Worm (Caenorhabditis elegans) whole organism, L1 larva: ENCODE measurements around the gene egl-23.

ENCODE experiments used
- C04F5.9 ChIP-seq: sonication (generic microtip); optimal IDR thresholded peaks from 2 replicates; lab custom pipeline; 2016; ENCODE audit warnings: missing genetic modification characterization, missing compliant biosample characterization
- C34B4.2 ChIP-seq: sonication (generic microtip); optimal IDR thresholded peaks from 2 replicates; lab custom pipeline; 2017; ENCODE audit warnings: mild to moderate bottlenecking, missing genetic modification characterization, missing compliant biosample characterization
- F16B12.6 ChIP-seq: fragments of 150-350 bp; optimal IDR thresholded peaks from 2 replicates; lab custom pipeline; 2014; ENCODE audit warnings: missing biosample characterization, missing genetic modification characterization
- aly-2 ChIP-seq: fragments of 150-350 bp; optimal IDR thresholded peaks from 2 replicates; lab custom pipeline; 2014; ENCODE audit warnings: missing biosample characterization, missing genetic modification characterization
- ama-1 ChIP-seq: fragments of 150-350 bp; optimal IDR thresholded peaks from 2 replicates; lab custom pipeline; 2014
- blmp-1 ChIP-seq: fragments of 150-350 bp; optimal IDR thresholded peaks from 2 replicates; lab custom pipeline; 2014; ENCODE audit warnings: missing biosample characterization, missing genetic modification characterization
- ceh-88 ChIP-seq: fragments of 200-800 bp; sonication (Bioruptor generic); IDR thresholded peaks from 2 replicates; pipeline ENCODE4 v1.3.6; 2022; ENCODE audit warnings: missing genetic modification characterization, missing compliant biosample characterization
- ceh-90 ChIP-seq: sonication (generic microtip); optimal IDR thresholded peaks from 2 replicates; lab custom pipeline; 2016; ENCODE audit warnings: missing genetic modification characterization, missing compliant biosample characterization
- ces-1 ChIP-seq: fragments of 150-350 bp; optimal IDR thresholded peaks from 2 replicates; lab custom pipeline; 2014; ENCODE audit warnings: missing biosample characterization, missing genetic modification reagents, missing genetic modification characterization
- dsc-1 ChIP-seq: sonication (generic microtip); optimal IDR thresholded peaks from 2 replicates; lab custom pipeline; 2016; ENCODE audit warnings: mild to moderate bottlenecking, missing genetic modification characterization, missing compliant biosample characterization
- efl-1 ChIP-seq, 4 experiments: fragments of 150-350 bp; optimal IDR thresholded peaks in 3 of 4; peaks in 1 of 4; 1 replicate in 1 of 4; 2 replicates in 3 of 4; lab custom pipeline; 2014; ENCODE audit warnings: missing biosample characterization in 2 of 4, missing genetic modification characterization in 2 of 4, missing genetic modification reagents in 2 of 4
- efl-3 ChIP-seq: fragments of 200-800 bp; sonication (Bioruptor generic); optimal IDR thresholded peaks from 2 replicates; lab custom pipeline; 2018; ENCODE audit warnings: mild to moderate bottlenecking, missing genetic modification characterization, missing compliant biosample characterization
- egl-13 ChIP-seq: sonication (generic microtip); optimal IDR thresholded peaks from 2 replicates; lab custom pipeline; 2016; ENCODE audit warnings: missing genotype, missing genetic modification reagents, missing genetic modification characterization, missing compliant biosample characterization
- egl-27 ChIP-seq, 2 experiments: fragments of 150-350 bp in 1 of 2; sonication (generic microtip); optimal IDR thresholded peaks; 3 replicates each; lab custom pipeline; 2017 to 2018; ENCODE audit warnings: missing biosample characterization in 2 of 2, missing genetic modification characterization in 2 of 2, missing genetic modification reagents in 2 of 2
- elt-2 ChIP-seq: sonication (generic microtip); optimal IDR thresholded peaks from 2 replicates; lab custom pipeline; 2016; ENCODE audit warnings: missing genetic modification characterization, mild to moderate bottlenecking, inconsistent platforms, missing compliant biosample characterization, missing genetic modification reagents
- elt-3 ChIP-seq, 6 experiments: fragments of 150-350 bp in 1 of 6; sonication (generic microtip); optimal IDR thresholded peaks; 2 replicates each; lab custom pipeline; 2017 to 2018; ENCODE audit warnings: missing biosample characterization in 6 of 6, missing genetic modification characterization in 6 of 6, inconsistent platforms in 1 of 6
- ets-5 ChIP-seq: fragments of 200-800 bp; sonication (Bioruptor generic); IDR thresholded peaks from 2 replicates; pipeline ENCODE4 v1.3.6; 2022; ENCODE audit warnings: missing genetic modification characterization, missing compliant biosample characterization
- fkh-8 ChIP-seq: sonication (generic microtip); optimal IDR thresholded peaks from 2 replicates; lab custom pipeline; 2016; ENCODE audit warnings: mild to moderate bottlenecking, missing genetic modification characterization, missing compliant biosample characterization
- fos-1 ChIP-seq: fragments of 150-350 bp; optimal IDR thresholded peaks from 2 replicates; lab custom pipeline; 2014; ENCODE audit warnings: missing biosample characterization, missing genetic modification characterization
- grh-1 ChIP-seq: fragments of 200-800 bp; sonication (Bioruptor generic); IDR thresholded peaks from 2 replicates; pipeline ENCODE4 v1.3.6; 2022; ENCODE audit warnings: missing genetic modification reagents, missing genetic modification characterization, missing compliant biosample characterization
- hlh-17 ChIP-seq: fragments of 200-800 bp; sonication (Bioruptor generic); optimal IDR thresholded peaks from 2 replicates; lab custom pipeline; 2018; ENCODE audit warnings: missing genetic modification characterization, mild to moderate bottlenecking, missing compliant biosample characterization, moderate library complexity, borderline replicate concordance
- hpl-2 ChIP-seq: fragments of 150-350 bp; optimal IDR thresholded peaks from 2 replicates; lab custom pipeline; 2014; ENCODE audit warnings: missing biosample characterization, missing genetic modification reagents, missing genetic modification characterization
- isw-1 ChIP-seq: fragments of 200-800 bp; sonication (Bioruptor generic); IDR thresholded peaks from 2 replicates; pipeline ENCODE4 v1.3.6; 2022; ENCODE audit warnings: missing genetic modification characterization, missing compliant biosample characterization
- lin-14 ChIP-seq: fragments of 200-800 bp; sonication (Bioruptor generic); optimal IDR thresholded peaks from 2 replicates; lab custom pipeline; 2018; ENCODE audit warnings: mild to moderate bottlenecking, missing genetic modification characterization, moderate library complexity, missing compliant biosample characterization
- lin-15B ChIP-seq: fragments of 150-350 bp; sonication (generic microtip); optimal IDR thresholded peaks from 3 replicates; lab custom pipeline; 2014; ENCODE audit warnings: missing biosample characterization, missing genetic modification characterization
- lin-35 ChIP-seq, 2 experiments: fragments of 150-350 bp; optimal IDR thresholded peaks; 2 replicates each; lab custom pipeline; 2014; ENCODE audit warnings: missing biosample characterization in 2 of 2, missing genetic modification characterization in 2 of 2, missing genetic modification reagents in 2 of 2
- lin-39 ChIP-seq: fragments of 150-350 bp; optimal IDR thresholded peaks from 2 replicates; lab custom pipeline; 2014; ENCODE audit warnings: missing biosample characterization, missing genetic modification reagents, missing genetic modification characterization
- mab-9 ChIP-seq: fragments of 200-800 bp; sonication (Bioruptor generic); IDR thresholded peaks from 2 replicates; pipeline ENCODE4 v1.3.6; 2022; ENCODE audit warnings: missing genetic modification reagents, missing genetic modification characterization, missing compliant biosample characterization
- mdl-1 ChIP-seq, 2 experiments: fragments of 150-350 bp; optimal IDR thresholded peaks; 2 replicates each; lab custom pipeline; 2014 to 2017; ENCODE audit warnings: missing biosample characterization in 2 of 2, missing genetic modification characterization in 2 of 2, inconsistent platforms in 1 of 2
- mef-2 ChIP-seq: fragments of 150-350 bp; optimal IDR thresholded peaks from 2 replicates; lab custom pipeline; 2014; ENCODE audit warnings: missing biosample characterization, missing genetic modification characterization
- mep-1 ChIP-seq: fragments of 150-350 bp; optimal IDR thresholded peaks from 2 replicates; lab custom pipeline; 2014; ENCODE audit warnings: missing biosample characterization, missing genetic modification characterization
- nhr-20 ChIP-seq: sonication (generic microtip); optimal IDR thresholded peaks from 2 replicates; lab custom pipeline; 2016; ENCODE audit warnings: mild to moderate bottlenecking, missing genetic modification characterization, missing compliant biosample characterization
- nhr-237 ChIP-seq: fragments of 150-350 bp; optimal IDR thresholded peaks from 2 replicates; lab custom pipeline; 2014; ENCODE audit warnings: missing biosample characterization, missing genetic modification characterization
- nhr-28 ChIP-seq: fragments of 150-350 bp; optimal IDR thresholded peaks from 2 replicates; lab custom pipeline; 2014; ENCODE audit warnings: missing biosample characterization, missing genetic modification characterization
- nhr-71 ChIP-seq: sonication (generic microtip); optimal IDR thresholded peaks from 2 replicates; lab custom pipeline; 2016; ENCODE audit warnings: mild to moderate bottlenecking, missing genetic modification characterization, moderate library complexity, missing compliant biosample characterization
- nhr-76 ChIP-seq: sonication (generic microtip); optimal IDR thresholded peaks from 2 replicates; lab custom pipeline; 2017; ENCODE audit warnings: missing biosample characterization, missing genetic modification characterization
- nhr-77 ChIP-seq: fragments of 150-350 bp; optimal IDR thresholded peaks from 2 replicates; lab custom pipeline; 2014; ENCODE audit warnings: missing biosample characterization, missing genetic modification characterization
- nhr-85 ChIP-seq: sonication (generic microtip); peaks from one replicate; lab custom pipeline; 2016; ENCODE audit warnings: missing genetic modification characterization, inconsistent platforms, missing compliant biosample characterization
- pax-3 ChIP-seq: fragments of 200-800 bp; sonication (Bioruptor generic); optimal IDR thresholded peaks from 2 replicates; lab custom pipeline; 2018; ENCODE audit warnings: mild to moderate bottlenecking, missing genetic modification characterization, moderate library complexity, missing compliant biosample characterization
- skn-1 ChIP-seq: fragments of 150-350 bp; optimal IDR thresholded peaks from 2 replicates; lab custom pipeline; 2014; ENCODE audit warnings: missing biosample characterization, missing genetic modification characterization
- snpc-4 ChIP-seq: fragments of 150-350 bp; optimal IDR thresholded peaks from 2 replicates; lab custom pipeline; 2014; ENCODE audit warnings: missing biosample characterization, missing genetic modification characterization
- snu-23 ChIP-seq: sonication (generic microtip); optimal IDR thresholded peaks from 2 replicates; lab custom pipeline; 2016; ENCODE audit warnings: missing genetic modification characterization, missing compliant biosample characterization
- sox-4 ChIP-seq: sonication (generic microtip); optimal IDR thresholded peaks from 2 replicates; lab custom pipeline; 2016; ENCODE audit warnings: missing genetic modification characterization, missing compliant biosample characterization
- sup-37 ChIP-seq: fragments of 200-800 bp; sonication (Bioruptor generic); optimal IDR thresholded peaks from 2 replicates; lab custom pipeline; 2018; ENCODE audit warnings: mild to moderate bottlenecking, missing genetic modification characterization, missing compliant biosample characterization
- tbx-2 ChIP-seq: sonication (generic microtip); optimal IDR thresholded peaks from 2 replicates; lab custom pipeline; 2016; ENCODE audit warnings: missing genetic modification characterization, missing compliant biosample characterization
- tlp-1 ChIP-seq: fragments of 150-350 bp; optimal IDR thresholded peaks from 2 replicates; lab custom pipeline; 2014; ENCODE audit warnings: missing biosample characterization, missing genetic modification characterization
- unc-130 ChIP-seq: fragments of 150-350 bp; optimal IDR thresholded peaks from 2 replicates; lab custom pipeline; 2017; ENCODE audit warnings: missing biosample characterization, missing genetic modification characterization, inconsistent platforms
- unc-30 ChIP-seq: sonication (generic microtip); optimal IDR thresholded peaks from 2 replicates; lab custom pipeline; 2017; ENCODE audit warnings: missing biosample characterization, missing genetic modification characterization
- unc-62 ChIP-seq: fragments of 150-350 bp; optimal IDR thresholded peaks from 2 replicates; lab custom pipeline; 2014; ENCODE audit warnings: missing biosample characterization, missing genetic modification reagents, missing genetic modification characterization
- unc-86 ChIP-seq: sonication (generic microtip); optimal IDR thresholded peaks from 2 replicates; lab custom pipeline; 2016; ENCODE audit warnings: missing genetic modification characterization, missing compliant biosample characterization
- unc-98 ChIP-seq: fragments of 200-800 bp; sonication (Bioruptor generic); IDR thresholded peaks from 2 replicates; pipeline ENCODE4 v1.3.6; 2022; ENCODE audit warnings: missing genetic modification characterization, missing compliant biosample characterization
- vab-15 ChIP-seq: sonication (generic microtip); optimal IDR thresholded peaks from 2 replicates; lab custom pipeline; 2017; ENCODE audit warnings: missing genotype, mild to moderate bottlenecking, missing genetic modification characterization, missing compliant biosample characterization
- xbp-1 ChIP-seq: sonication (generic microtip); optimal IDR thresholded peaks from 2 replicates; lab custom pipeline; 2016; ENCODE audit warnings: missing genetic modification characterization, missing compliant biosample characterization
- zip-4 ChIP-seq: fragments of 200-800 bp; sonication (Bioruptor generic); optimal IDR thresholded peaks from 2 replicates; lab custom pipeline; 2018; ENCODE audit warnings: mild to moderate bottlenecking, missing genetic modification characterization, moderate library complexity, missing compliant biosample characterization

Gene egl-23

ce11 chrIV:14013692-14014091 lies 24.8 kb downstream of the egl-23 start (continued):
- no peak for TF ChIP-seq ets-5
- no peak for TF ChIP-seq ama-1 (lab: Kevin White, UChicago)
- no peak for TF ChIP-seq egl-13 (tag; lab: Kevin White, UChicago)
- TF ChIP-seq mef-2 (tag; lab: Kevin White, UChicago): no peak
- TF ChIP-seq snu-23: no peak
- TF ChIP-seq ceh-88 (GFP tag; lab: Robert Waterston, UW): no peak
- TF ChIP-seq lin-35 (GFP tag; optimal IDR thresholded peaks at IDR 0.05; lab: Kevin White, UChicago): peak in 1 of 2 experiments; percentile 16
- TF ChIP-seq unc-30 (tag; lab: Kevin White, UChicago): no peak
- no peak for TF ChIP-seq blmp-1
- no peak for TF ChIP-seq vab-15 (tag; lab: Kevin White, UChicago)
- no peak for TF ChIP-seq nhr-85 (tag; lab: Kevin White, UChicago)
- no peak for TF ChIP-seq zip-4 (GFP tag; lab: Kevin White, UChicago)
- TF ChIP-seq unc-130: no peak
- no peak for TF ChIP-seq unc-98 (GFP tag; lab: Robert Waterston, UW)
- no peak for TF ChIP-seq F16B12.6 (tag; lab: Kevin White, UChicago)
- no peak for TF ChIP-seq sox-4 (tag; lab: Kevin White, UChicago)
- no peak for TF ChIP-seq isw-1 (GFP tag; lab: Robert Waterston, UW)
- TF ChIP-seq xbp-1 (tag; lab: Kevin White, UChicago): no peak
- no peak for TF ChIP-seq lin-15B (tag; lab: Kevin White, UChicago)
- TF ChIP-seq tbx-2 (tag; lab: Kevin White, UChicago): peak; percentile 9
- no peak for TF ChIP-seq aly-2 (tag; lab: Kevin White, UChicago)
- TF ChIP-seq pax-3 (tag; lab: Kevin White, UChicago): no peak
- TF ChIP-seq elt-3 (tag; optimal IDR thresholded peaks at IDR 0.05; lab: Kevin White, UChicago): no peak
- TF ChIP-seq dsc-1 (tag; lab: Kevin White, UChicago): peak; percentile 29
- TF ChIP-seq ces-1 (GFP tag; lab: Kevin White, UChicago): no peak
- no peak for TF ChIP-seq nhr-76 (tag; lab: Kevin White, UChicago)
- TF ChIP-seq fos-1 (tag; lab: Kevin White, UChicago): no peak
- peak; percentile 95 for TF ChIP-seq snpc-4
- no peak for TF ChIP-seq mab-9 (GFP tag; lab: Robert Waterston, UW)
- TF ChIP-seq lin-39 (tag; lab: Kevin White, UChicago): no peak
- no peak for TF ChIP-seq ceh-90
- TF ChIP-seq nhr-28 (tag; lab: Kevin White, UChicago): no peak
- peak; percentile 33 for TF ChIP-seq nhr-77 (tag; lab: Kevin White, UChicago)
- TF ChIP-seq hlh-17 (GFP tag; lab: Kevin White, UChicago): no peak
- TF ChIP-seq hpl-2 (GFP tag; lab: Kevin White, UChicago): no peak
- TF ChIP-seq egl-27 (tag; optimal IDR thresholded peaks at IDR 0.05; lab: Kevin White, UChicago): no peak
- peak in 1 of 2 experiments; percentile 26 for TF ChIP-seq mdl-1 (tag; optimal IDR thresholded peaks at IDR 0.05; lab: Kevin White, UChicago)
- no peak for TF ChIP-seq sup-37
- no peak for TF ChIP-seq nhr-71 (tag; lab: Kevin White, UChicago)
- TF ChIP-seq elt-2 (tag; lab: Kevin White, UChicago): no peak
- TF ChIP-seq efl-1 (optimal IDR thresholded peaks at IDR 0.05; lab: Kevin White, UChicago): peak in 1 of 2 experiments; percentile 11
- TF ChIP-seq efl-1 (GFP tag; optimal IDR thresholded peaks at IDR 0.05 in 1 of 2; lab: Kevin White, UChicago): peak in 1 of 2 experiments; percentile 2
- TF ChIP-seq mep-1: no peak
- no peak for TF ChIP-seq nhr-237
- no peak for TF ChIP-seq C34B4.2 (tag; lab: Kevin White, UChicago)

- TF ChIP-seq fkh-8 (tag; lab: Kevin White, UChicago) (no peak), unc-130 (no peak), snpc-4 (no peak), C04F5.9 (tag; lab: Kevin White, UChicago) (no peak), efl-3 (GFP tag; lab: Kevin White, UChicago) (no peak), lin-14 (GFP tag; lab: Kevin White, UChicago) (no peak), nhr-20 (tag; lab: Kevin White, UChicago) (no peak), C34B4.2 (tag; lab: Kevin White, UChicago) (no peak), ama-1 (lab: Kevin White, UChicago) (no peak), egl-27 (tag; optimal IDR thresholded peaks at IDR 0.05; lab: Kevin White, UChicago) (no peak), tlp-1 (tag; lab: Kevin White, UChicago) (no peak), grh-1 (GFP tag; lab: Robert Waterston, UW) (no peak), mef-2 (tag; lab: Kevin White, UChicago) (no peak), nhr-71 (tag; lab: Kevin White, UChicago) (no peak), skn-1 (no peak), unc-62 (GFP tag; lab: Kevin White, UChicago) (no peak), zip-4 (GFP tag; lab: Kevin White, UChicago) (no peak), unc-86 (tag; lab: Kevin White, UChicago) (no peak), snu-23 (no peak)
These were observed 27.0 kb downstream of the egl-23 start, which contains the start of gene srw-63 for ce11 chrIV:14015844-14016243. TSS of gene srw-63 (minus strand) at chrIV:14015944.
